Fruit fly (Drosophila melanogaster): Measurements from ENCODE around the gene Gdh.

The Gdh gene

DNA sequence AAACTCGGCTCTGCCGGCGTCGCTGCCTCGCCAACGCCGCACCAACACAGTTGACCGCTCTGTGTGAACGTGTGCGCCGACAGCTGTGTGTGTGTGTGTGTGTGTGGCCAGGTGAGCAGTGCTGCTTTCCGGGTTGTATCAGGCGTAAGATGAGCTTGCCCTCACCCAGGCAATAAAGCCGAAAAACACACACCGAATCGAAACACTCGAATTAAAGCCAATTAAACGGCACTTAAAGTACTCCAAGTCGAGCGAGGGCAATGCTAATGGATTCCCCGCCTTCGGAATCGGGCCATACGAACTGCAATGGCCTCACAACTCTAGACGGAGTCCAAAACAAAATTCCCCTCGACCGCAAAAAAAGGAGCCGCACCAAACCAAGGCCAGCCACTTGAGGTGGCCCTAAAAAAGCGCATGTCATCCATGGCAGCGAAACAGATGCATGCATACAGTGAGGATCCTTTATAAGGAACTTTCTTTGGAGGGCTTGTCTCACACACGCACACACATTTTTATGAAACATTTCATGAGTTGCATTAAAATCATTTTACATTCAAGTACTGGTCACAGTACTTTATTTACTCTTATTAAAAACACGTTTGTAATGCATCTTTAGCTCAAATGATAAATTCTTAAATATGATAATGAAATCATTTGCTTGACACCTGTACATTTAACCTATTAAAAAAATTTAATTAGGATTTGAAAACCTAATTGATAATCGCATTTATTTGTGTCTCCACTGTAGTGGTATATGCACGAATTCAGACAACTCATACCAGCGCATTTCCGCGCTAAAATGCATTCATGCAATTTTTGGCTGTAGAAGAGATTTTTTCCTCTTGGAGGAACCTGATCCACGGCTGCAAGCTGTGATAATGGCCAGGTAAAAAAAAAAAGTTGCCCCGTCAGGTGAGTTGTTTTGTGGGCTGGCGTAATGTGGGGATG, 5.8 kb upstream of the Gdh start:
- TF ChIP-seq sage (GFP tag; optimal IDR thresholded peaks at IDR 0.05) (peak; percentile 85), br (GFP tag; optimal IDR thresholded peaks at IDR 0.05) (peak; percentile 91), Hr83 (GFP tag; optimal IDR thresholded peaks at IDR 0.05; ENCODE audit: poor library complexity, severe bottlenecking) (no peak), Vsx2 (GFP tag; optimal IDR thresholded peaks at IDR 0.05; ENCODE audit: partially characterized antibody) (peak; percentile 66), Sp1 (GFP tag; optimal IDR thresholded peaks at IDR 0.05) (peak; percentile 96), Rel (GFP tag; optimal IDR thresholded peaks at IDR 0.05) (peak; percentile 89), Rel (tag; optimal IDR thresholded peaks at IDR 0.05) (peak; percentile 94), Mio (GFP tag; optimal IDR thresholded peaks at IDR 0.05) (peak; percentile 17), Dfd (GFP tag; optimal IDR thresholded peaks at IDR 0.05) (no peak), Myc (optimal IDR thresholded peaks at IDR 0.05) (no peak), rgr (GFP tag; optimal IDR thresholded peaks at IDR 0.05) (peak; percentile 88), GATAd (GFP tag; optimal IDR thresholded peaks at IDR 0.05) (no peak), Dif (GFP tag; optimal IDR thresholded peaks at IDR 0.05; ENCODE audit: partially characterized antibody) (peak; percentile 15), sv (GFP tag; optimal IDR thresholded peaks at IDR 0.05) (no peak), N (GFP tag; optimal IDR thresholded peaks at IDR 0.05) (no peak), fru (GFP tag; optimal IDR thresholded peaks at IDR 0.05) (peak; percentile 94), pan (optimal IDR thresholded peaks at IDR 0.05) (no peak), Hnf4 (GFP tag; optimal IDR thresholded peaks at IDR 0.05) (peak; percentile 85), psq (GFP tag; optimal IDR thresholded peaks at IDR 0.05) (peak; percentile 86), OdsH (GFP tag; optimal IDR thresholded peaks at IDR 0.05) (peak; percentile 93), dl (GFP tag; optimal IDR thresholded peaks at IDR 0.05; ENCODE audit: insufficient read depth in 1 of 2, partially characterized antibody in 2 of 2) (peak in 1 of 2 experiments; percentile 37), jim (GFP tag; optimal IDR thresholded peaks at IDR 0.05) (no peak), dmrt93B (GFP tag; optimal IDR thresholded peaks at IDR 0.05) (peak; percentile 86), HLH106 (tag; optimal IDR thresholded peaks at IDR 0.05) (peak; percentile 96), ey (GFP tag; optimal IDR thresholded peaks at IDR 0.05) (peak; percentile 95), Abd-B (GFP tag; optimal IDR thresholded peaks at IDR 0.05) (no peak), lola (GFP tag; optimal IDR thresholded peaks at IDR 0.05) (no peak), h (GFP tag; optimal IDR thresholded peaks at IDR 0.05) (peak; percentile 92), CrebA (GFP tag; optimal IDR thresholded peaks at IDR 0.05; ENCODE audit: borderline replicate concordance) (no peak), brk (GFP tag; optimal IDR thresholded peaks at IDR 0.05) (peak; percentile 77), Hr78 (GFP tag; optimal IDR thresholded peaks at IDR 0.05) (no peak), usp (GFP tag; optimal IDR thresholded peaks at IDR 0.05) (no peak), foxo (GFP tag; optimal IDR thresholded peaks at IDR 0.05) (peak; percentile 75 to 94), woc (GFP tag; optimal IDR thresholded peaks at IDR 0.05) (peak; percentile 96), tai (GFP tag; optimal IDR thresholded peaks at IDR 0.05) (no peak), dsf (GFP tag; optimal IDR thresholded peaks at IDR 0.05; ENCODE audit: borderline replicate concordance) (peak; percentile 50), CG32264 (GFP tag; optimal IDR thresholded peaks at IDR 0.05) (peak; percentile 82), Jra (GFP tag; optimal IDR thresholded peaks at IDR 0.05) (peak; percentile 84), CG9705 (GFP tag; optimal IDR thresholded peaks at IDR 0.05) (peak; percentile 90)

DNA sequence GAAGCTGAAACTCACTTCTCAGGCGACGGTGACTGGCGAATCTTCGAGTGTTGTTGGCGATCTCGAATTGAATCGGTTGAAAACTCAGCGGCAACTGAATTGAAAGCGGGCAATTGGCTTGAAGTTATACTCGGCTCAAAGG, 5.3 kb upstream of the Gdh start, which contains the start of gene CG12268:
Gene CG12268 (minus strand): TSS at position 101 of the 142 bp plus-strand sequence.
- TF ChIP-seq Abd-B (GFP tag; optimal IDR thresholded peaks at IDR 0.05) (no peak), sv (GFP tag; optimal IDR thresholded peaks at IDR 0.05) (no peak), Jra (GFP tag; optimal IDR thresholded peaks at IDR 0.05) (no peak), Vsx2 (GFP tag; optimal IDR thresholded peaks at IDR 0.05; ENCODE audit: partially characterized antibody) (no peak), dl (GFP tag; optimal IDR thresholded peaks at IDR 0.05; ENCODE audit: insufficient read depth in 1 of 2, partially characterized antibody in 2 of 2) (no peak), Mio (GFP tag; optimal IDR thresholded peaks at IDR 0.05) (no peak), fru (GFP tag; optimal IDR thresholded peaks at IDR 0.05) (no peak), woc (GFP tag; optimal IDR thresholded peaks at IDR 0.05) (no peak), lola (GFP tag; optimal IDR thresholded peaks at IDR 0.05) (no peak), Sp1 (GFP tag; optimal IDR thresholded peaks at IDR 0.05) (no peak), ey (GFP tag; optimal IDR thresholded peaks at IDR 0.05) (no peak), Hr78 (GFP tag; optimal IDR thresholded peaks at IDR 0.05) (no peak), h (GFP tag; optimal IDR thresholded peaks at IDR 0.05) (no peak)

Data from whole organism, wandering third instar larva.